Worm (Caenorhabditis elegans) whole organism, L1 larva: ENCODE results near the gene tpp-2.

Experiments
- ama-1 ChIP-seq: fragments of 150-350 bp; optimal IDR thresholded peaks from 2 replicates; lab custom pipeline; 2014
- fos-1 ChIP-seq: fragments of 150-350 bp; optimal IDR thresholded peaks from 2 replicates; lab custom pipeline; 2014; ENCODE audit warnings: missing biosample characterization, missing genetic modification characterization
- jun-1 ChIP-seq: fragments of 150-350 bp; optimal IDR thresholded peaks from 2 replicates; lab custom pipeline; 2014; ENCODE audit warnings: missing biosample characterization, missing genetic modification reagents, missing genetic modification characterization
- snpc-4 ChIP-seq: fragments of 150-350 bp; optimal IDR thresholded peaks from 2 replicates; lab custom pipeline; 2014; ENCODE audit warnings: missing biosample characterization, missing genetic modification characterization
- sptf-1 ChIP-seq: fragments of 150-350 bp; optimal IDR thresholded peaks from 2 replicates; lab custom pipeline; 2014; ENCODE audit warnings: missing biosample characterization, missing genetic modification characterization
- unc-98 ChIP-seq: fragments of 200-800 bp; sonication (Bioruptor generic); IDR thresholded peaks from 2 replicates; pipeline ENCODE4 v1.3.6; 2022; ENCODE audit warnings: missing genetic modification characterization, missing compliant biosample characterization
- zag-1 ChIP-seq: fragments of 150-350 bp; optimal IDR thresholded peaks from 2 replicates; lab custom pipeline; 2014; ENCODE audit warnings: missing biosample characterization, missing genetic modification characterization

ce11 chrII:6043166-6043565, 54.2 kb downstream of the tpp-2 start, which contains the start of gene R12C12.10:
- no peak for TF ChIP-seq unc-98 (GFP tag; lab: Robert Waterston, UW)
- TF ChIP-seq jun-1 = no peak
- TF ChIP-seq fos-1 = no peak
- no peak for TF ChIP-seq sptf-1
- no peak for TF ChIP-seq snpc-4 (tag; lab: Kevin White, UChicago)
- TF ChIP-seq ama-1 (lab: Kevin White, UChicago) = no peak
- no peak for TF ChIP-seq zag-1
